Worm (Caenorhabditis elegans): ENCODE data around the gene F08C6.18.

DNA sequence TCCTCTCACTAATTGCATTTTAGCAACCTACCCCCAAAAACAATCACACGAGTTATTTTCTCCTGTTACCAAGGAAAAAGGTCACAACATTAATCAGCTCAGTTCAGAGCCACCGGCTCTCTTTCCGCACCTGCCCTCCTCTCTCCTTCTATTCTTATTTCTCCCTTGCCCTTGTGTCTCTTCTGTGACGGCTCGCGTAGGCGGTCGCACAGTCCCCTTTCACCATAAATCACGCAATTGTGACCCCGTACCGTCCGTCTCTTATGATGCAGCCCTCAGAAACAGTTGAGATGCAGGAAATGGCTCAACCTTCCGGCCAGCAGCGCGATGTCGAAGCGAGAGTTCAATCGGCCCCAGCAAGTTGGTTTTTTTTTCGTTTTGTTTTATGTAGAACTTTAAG, 10.8 kb downstream of the F08C6.18 start, which contains the start of gene sto-1:
- TF ChIP-seq mep-1 (tag; optimal IDR thresholded peaks at IDR 0.05) (no peak), lsy-2 (tag; optimal IDR thresholded peaks at IDR 0.05) (no peak), pha-4 (tag; optimal IDR thresholded peaks at IDR 0.05) (no peak), bed-3 (GFP tag; optimal IDR thresholded peaks at IDR 0.05) (no peak), mls-2 (tag; optimal IDR thresholded peaks at IDR 0.05) (no peak), unc-39 (tag; optimal IDR thresholded peaks at IDR 0.05) (no peak), mab-5 (tag; optimal IDR thresholded peaks at IDR 0.05) (no peak), blmp-1 (tag; optimal IDR thresholded peaks at IDR 0.05) (no peak)
